Fruit fly (Drosophila melanogaster) whole organism, embryonic: ENCODE measurements around the gene CG45544.

ENCODE experiments used
- Adf1 ChIP-seq: fragments of 200-800 bp; sonication (Bioruptor generic); IDR thresholded peaks from 2 replicates; pipeline ENCODE4 v1.3.6; 2022; ENCODE audit warnings: missing biosample characterization, missing genetic modification characterization
- Atf3 ChIP-seq: fragments of 200-800 bp; sonication (Bioruptor generic); optimal IDR thresholded peaks from 3 replicates; lab custom pipeline; 2016; ENCODE audit warnings: missing biosample characterization, missing genetic modification characterization
- C15 ChIP-seq: fragments of 200-800 bp; sonication (Bioruptor generic); IDR thresholded peaks from 3 replicates; pipeline ENCODE4 v1.3.6; 2022; ENCODE audit warnings: missing biosample characterization, missing genetic modification characterization
- CG10267 ChIP-seq: fragments of 200-800 bp; sonication (Bioruptor generic); optimal IDR thresholded peaks from 2 replicates; lab custom pipeline; 2018; ENCODE audit warnings: missing biosample characterization, mild to moderate bottlenecking, missing genetic modification characterization, moderate library complexity
- CG10274 ChIP-seq: fragments of 200-800 bp; sonication (Bioruptor generic); optimal IDR thresholded peaks from 3 replicates; lab custom pipeline; 2017; ENCODE audit warnings: missing biosample characterization, mild to moderate bottlenecking, missing genetic modification characterization
- CG10431 ChIP-seq: fragments of 200-800 bp; sonication (Bioruptor generic); optimal IDR thresholded peaks from 3 replicates; lab custom pipeline; 2018; ENCODE audit warnings: missing biosample characterization, mild to moderate bottlenecking, missing genetic modification characterization
- CG10979 ChIP-seq: fragments of 200-800 bp; sonication (Bioruptor generic); optimal IDR thresholded peaks from 2 replicates; lab custom pipeline; 2018; ENCODE audit warnings: missing biosample characterization, mild to moderate bottlenecking, missing genetic modification characterization, moderate library complexity
- CG11247 ChIP-seq: fragments of 200-800 bp; sonication (Bioruptor generic); IDR thresholded peaks from 2 replicates; pipeline ENCODE4 v1.3.6; 2022; ENCODE audit warnings: missing biosample characterization, missing genetic modification characterization
- CG11398 ChIP-seq: fragments of 200-800 bp; sonication (Bioruptor generic); optimal IDR thresholded peaks from 2 replicates; lab custom pipeline; 2016; ENCODE audit warnings: missing biosample characterization, missing genetic modification characterization
- CG12104 ChIP-seq: fragments of 200-800 bp; sonication (Bioruptor generic); optimal IDR thresholded peaks from 3 replicates; lab custom pipeline; 2016; ENCODE audit warnings: missing biosample characterization, missing genetic modification characterization
- CG12744 ChIP-seq: fragments of 200-800 bp; sonication (Bioruptor generic); optimal IDR thresholded peaks from 2 replicates; lab custom pipeline; 2016; ENCODE audit warnings: missing biosample characterization, missing genetic modification characterization
- CG13624 ChIP-seq: fragments of 200-800 bp; sonication (Bioruptor generic); optimal IDR thresholded peaks from 2 replicates; lab custom pipeline; 2016; ENCODE audit warnings: missing biosample characterization, missing genetic modification characterization
- CG15269 ChIP-seq: fragments of 200-800 bp; sonication (Bioruptor generic); optimal IDR thresholded peaks from 2 replicates; lab custom pipeline; 2018; ENCODE audit warnings: missing biosample characterization, mild to moderate bottlenecking, missing genetic modification characterization, moderate library complexity
- CG1529 ChIP-seq: fragments of 200-800 bp; sonication (Bioruptor generic); optimal IDR thresholded peaks from 3 replicates; lab custom pipeline; 2018; ENCODE audit warnings: missing biosample characterization, missing genetic modification characterization
- CG15479 ChIP-seq: fragments of 200-800 bp; sonication (Bioruptor generic); optimal IDR thresholded peaks from 3 replicates; lab custom pipeline; 2019; ENCODE audit warnings: missing biosample characterization, mild to moderate bottlenecking, missing genetic modification characterization, moderate library complexity
- CG17361 ChIP-seq: fragments of 200-800 bp; sonication (Bioruptor generic); IDR thresholded peaks from 3 replicates; pipeline ENCODE4 v1.3.6; 2022; ENCODE audit warnings: missing biosample characterization, missing genetic modification characterization
- CG17912 ChIP-seq: fragments of 200-800 bp; sonication (Bioruptor generic); optimal IDR thresholded peaks from 2 replicates; lab custom pipeline; 2018; ENCODE audit warnings: missing biosample characterization, mild to moderate bottlenecking, missing genetic modification characterization
- CG1792 ChIP-seq: fragments of 200-800 bp; sonication (Bioruptor generic); optimal IDR thresholded peaks from 2 replicates; lab custom pipeline; 2016; ENCODE audit warnings: missing biosample characterization, missing genetic modification characterization
- CG2116 ChIP-seq: fragments of 200-800 bp; sonication (Bioruptor generic); optimal IDR thresholded peaks from 3 replicates; lab custom pipeline; 2018; ENCODE audit warnings: missing biosample characterization, mild to moderate bottlenecking, missing genetic modification characterization
- CG2120 ChIP-seq: fragments of 200-800 bp; sonication (Bioruptor generic); optimal IDR thresholded peaks from 3 replicates; lab custom pipeline; 2016; ENCODE audit warnings: missing biosample characterization, missing genetic modification characterization
- CG2202 ChIP-seq: fragments of 200-800 bp; sonication (Bioruptor generic); optimal IDR thresholded peaks from 2 replicates; lab custom pipeline; 2018; ENCODE audit warnings: missing biosample characterization, mild to moderate bottlenecking, missing genetic modification characterization
- CG30020 ChIP-seq: fragments of 200-800 bp; optimal IDR thresholded peaks from 2 replicates; lab custom pipeline; 2019; ENCODE audit warnings: missing biosample characterization, mild to moderate bottlenecking, missing genetic modification characterization, moderate library complexity
- CG32767 ChIP-seq: fragments of 200-800 bp; sonication (Bioruptor generic); IDR thresholded peaks from 2 replicates; pipeline ENCODE4 v1.3.6; 2022; ENCODE audit warnings: missing biosample characterization, missing genetic modification characterization
- CG3838 ChIP-seq: fragments of 200-800 bp; sonication (Bioruptor generic); optimal IDR thresholded peaks from 3 replicates; lab custom pipeline; 2016; ENCODE audit warnings: missing biosample characterization, missing genetic modification characterization
- CG8089 ChIP-seq: fragments of 200-800 bp; sonication (Bioruptor generic); optimal IDR thresholded peaks from 3 replicates; lab custom pipeline; 2016; ENCODE audit warnings: missing biosample characterization, missing genetic modification characterization
- CG8388 ChIP-seq: fragments of 200-800 bp; sonication (Bioruptor generic); optimal IDR thresholded peaks from 2 replicates; lab custom pipeline; 2019; ENCODE audit warnings: missing biosample characterization, mild to moderate bottlenecking, missing genetic modification characterization, moderate library complexity
- CG9876 ChIP-seq: fragments of 200-800 bp; sonication (Bioruptor generic); optimal IDR thresholded peaks from 2 replicates; lab custom pipeline; 2016; ENCODE audit warnings: missing biosample characterization, missing genetic modification characterization
- Dip3 ChIP-seq: fragments of 200-800 bp; sonication (Bioruptor generic); optimal IDR thresholded peaks from 3 replicates; lab custom pipeline; 2016; ENCODE audit warnings: missing biosample characterization, missing genetic modification characterization
- Elba2 ChIP-seq: fragments of 200-800 bp; sonication (Bioruptor generic); optimal IDR thresholded peaks from 3 replicates; lab custom pipeline; 2016; ENCODE audit warnings: missing biosample characterization, missing genetic modification characterization
- Gug ChIP-seq: fragments of 200-800 bp; sonication (Bioruptor generic); IDR thresholded peaks from 4 replicates; pipeline ENCODE4 v1.3.6; 2022; ENCODE audit warnings: missing biosample characterization, missing genetic modification characterization
- H15 ChIP-seq: fragments of 200-800 bp; sonication (Bioruptor generic); IDR thresholded peaks from 3 replicates; pipeline ENCODE4 v1.3.6; 2022; ENCODE audit warnings: missing biosample characterization, missing genetic modification characterization
- HLH4C ChIP-seq: fragments of 200-800 bp; sonication (Bioruptor generic); IDR thresholded peaks from 3 replicates; pipeline ENCODE4 v1.3.6; 2022; ENCODE audit warnings: missing biosample characterization, missing genetic modification characterization; ENCODE audit not compliant: partially characterized antibody
- Hmx ChIP-seq: fragments of 200-800 bp; sonication (Bioruptor generic); optimal IDR thresholded peaks from 2 replicates; lab custom pipeline; 2016; ENCODE audit warnings: missing biosample characterization, missing genetic modification characterization
- Lhr ChIP-seq: fragments of 200-800 bp; sonication (Bioruptor generic); optimal IDR thresholded peaks from 3 replicates; lab custom pipeline; 2017; ENCODE audit warnings: mild to moderate bottlenecking, missing biosample characterization, missing genetic modification reagents, missing genetic modification characterization
- NC2β ChIP-seq: fragments of 200-800 bp; sonication (Bioruptor generic); optimal IDR thresholded peaks from 2 replicates; lab custom pipeline; 2016; ENCODE audit warnings: missing biosample characterization, missing genetic modification characterization
- Optix ChIP-seq: fragments of 200-800 bp; sonication (Bioruptor generic); IDR thresholded peaks from 3 replicates; pipeline ENCODE4 v1.3.6; 2022; ENCODE audit warnings: missing biosample characterization, missing genetic modification characterization
- YL-1 ChIP-seq: fragments of 200-800 bp; sonication (Bioruptor generic); optimal IDR thresholded peaks from 3 replicates; lab custom pipeline; 2017; ENCODE audit warnings: missing biosample characterization, mild to moderate bottlenecking, missing genetic modification characterization
- cad ChIP-seq: fragments of >200 bp; optimal IDR thresholded peaks from 2 replicates; lab custom pipeline; 2017; ENCODE audit warnings: missing biosample characterization, missing genetic modification characterization
- caup ChIP-seq: fragments of 200-800 bp; sonication (Bioruptor generic); optimal IDR thresholded peaks from 3 replicates; lab custom pipeline; 2017; ENCODE audit warnings: missing biosample characterization, mild to moderate bottlenecking, missing genetic modification characterization, moderate library complexity; ENCODE audit not compliant: severe bottlenecking
- cg ChIP-seq: fragments of 200-800 bp; sonication (Bioruptor generic); optimal IDR thresholded peaks from 3 replicates; lab custom pipeline; 2019; ENCODE audit warnings: missing biosample characterization, mild to moderate bottlenecking, missing genetic modification characterization, moderate library complexity
- en ChIP-seq: fragments of 200-800 bp; sonication (Bioruptor generic); optimal IDR thresholded peaks from 2 replicates; lab custom pipeline; 2016; ENCODE audit warnings: missing biosample characterization, missing genetic modification characterization
- eyg ChIP-seq: fragments of 200-800 bp; sonication (Bioruptor generic); optimal IDR thresholded peaks from 3 replicates; lab custom pipeline; 2016; ENCODE audit warnings: missing biosample characterization, missing genetic modification characterization
- fru ChIP-seq: fragments of >200 bp; optimal IDR thresholded peaks from 2 replicates; lab custom pipeline; 2017
- hb ChIP-seq: fragments of 200-800 bp; sonication (Bioruptor generic); IDR thresholded peaks from 3 replicates; pipeline ENCODE4 v1.3.6; 2022; ENCODE audit warnings: missing biosample characterization, missing genetic modification characterization; ENCODE audit not compliant: partially characterized antibody
- insv ChIP-seq, 2 experiments: fragments of 200-800 bp; sonication (Bioruptor generic); optimal IDR thresholded peaks; 3 replicates each; lab custom pipeline; 2016 to 2018; ENCODE audit warnings: missing biosample characterization in 2 of 2, missing genetic modification characterization in 2 of 2
- lilli ChIP-seq: fragments of 200-800 bp; sonication (Bioruptor generic); optimal IDR thresholded peaks from 3 replicates; lab custom pipeline; 2016; ENCODE audit warnings: missing biosample characterization, missing genetic modification characterization
- lmd ChIP-seq: fragments of 200-800 bp; sonication (Bioruptor generic); IDR thresholded peaks from 2 replicates; pipeline ENCODE4 v1.3.6; 2022; ENCODE audit warnings: missing biosample characterization, missing genetic modification characterization
- mld ChIP-seq: fragments of 200-800 bp; sonication (Bioruptor generic); IDR thresholded peaks from 3 replicates; pipeline ENCODE4 v1.3.6; 2022; ENCODE audit warnings: missing biosample characterization, missing genetic modification characterization; ENCODE audit not compliant: partially characterized antibody
- nerfin-1 ChIP-seq: fragments of 200-800 bp; sonication (Bioruptor generic); optimal IDR thresholded peaks from 3 replicates; lab custom pipeline; 2019; ENCODE audit warnings: missing biosample characterization, mild to moderate bottlenecking, missing genetic modification characterization, moderate library complexity
- phol ChIP-seq: fragments of 200-800 bp; sonication (Bioruptor generic); optimal IDR thresholded peaks from 3 replicates; lab custom pipeline; 2018; ENCODE audit warnings: missing biosample characterization, mild to moderate bottlenecking, missing genetic modification characterization, moderate library complexity
- sisA ChIP-seq: fragments of 200-800 bp; sonication (Bioruptor generic); IDR thresholded peaks from 2 replicates; pipeline ENCODE4 v1.3.6; 2022; ENCODE audit warnings: missing biosample characterization, missing genetic modification characterization
- trh ChIP-seq: fragments of 200-800 bp; sonication (Bioruptor generic); optimal IDR thresholded peaks from 2 replicates; lab custom pipeline; 2016; ENCODE audit warnings: missing biosample characterization, missing genetic modification characterization

The CG45544 gene

DNA sequence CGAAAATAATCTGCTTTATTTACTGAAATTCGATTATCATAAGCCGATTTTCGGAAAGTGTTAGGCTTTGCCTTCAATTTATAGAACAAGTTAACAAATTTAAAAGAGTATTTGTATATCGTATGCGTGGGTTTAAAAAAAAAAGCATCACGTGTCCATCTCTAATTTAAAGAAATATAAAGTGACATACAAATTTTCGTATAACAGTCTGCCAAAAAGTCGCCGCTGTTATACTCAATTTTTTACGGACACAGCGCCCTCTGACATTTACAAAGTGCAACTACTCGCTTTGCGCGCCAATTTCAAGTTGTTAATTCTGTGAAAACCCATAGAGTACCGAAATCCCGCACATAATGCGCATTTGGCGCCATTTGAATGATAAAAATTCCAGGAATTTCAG is 4.9 kb upstream of the CG45544 start (continued):
- no peak for TF ChIP-seq YL-1
- no peak for TF ChIP-seq trh
- no peak for TF ChIP-seq lilli (GFP tag; lab: Kevin White, UChicago)
- no peak for TF ChIP-seq en (GFP tag; lab: Kevin White, UChicago)
- TF ChIP-seq CG10274 (GFP tag; lab: Kevin White, UChicago), result no peak
- peak; percentile 47; the same call in 1 of the 3 replicates for TF ChIP-seq H15 (GFP tag; lab: Robert Waterston, UW)
- no peak for TF ChIP-seq Elba2 (GFP tag; lab: Kevin White, UChicago)
- TF ChIP-seq CG30020 (tag; lab: Kevin White, UChicago), result no peak
- no peak for TF ChIP-seq CG15479 (GFP tag; lab: Kevin White, UChicago)
- peak; percentile 8 for TF ChIP-seq CG10979
- 0 out of 3 replicates have a peak, but pooled peaks have one; percentile 36 for TF ChIP-seq hb (GFP tag; lab: Robert Waterston, UW)
- peak; percentile 10 for TF ChIP-seq CG15269 (tag; lab: Kevin White, UChicago)
- no peak for TF ChIP-seq eyg (GFP tag; lab: Kevin White, UChicago)
- TF ChIP-seq CG8388 (GFP tag; lab: Kevin White, UChicago), result no peak
- TF ChIP-seq insv (GFP tag; optimal IDR thresholded peaks at IDR 0.05; lab: Kevin White, UChicago), result peak in 1 of 2 experiments; percentile 5
- TF ChIP-seq Atf3, result no peak
- TF ChIP-seq CG2120 (GFP tag; lab: Kevin White, UChicago), result peak; percentile 46
- peak; percentile 11 for TF ChIP-seq phol (tag; lab: Kevin White, UChicago)
- TF ChIP-seq Hmx, result no peak
- no peak for TF ChIP-seq CG1529
- TF ChIP-seq CG8089 (GFP tag; lab: Kevin White, UChicago), result peak; percentile 13
- TF ChIP-seq Gug (GFP tag; lab: Robert Waterston, UW), result no peak
- no peak for TF ChIP-seq CG10431 (GFP tag; lab: Kevin White, UChicago)
- no peak for TF ChIP-seq cg (GFP tag; lab: Kevin White, UChicago)
- TF ChIP-seq CG17912 (GFP tag; lab: Kevin White, UChicago), result no peak
- no peak for TF ChIP-seq sisA (GFP tag; lab: Robert Waterston, UW)
- no peak for TF ChIP-seq NC2β (GFP tag; lab: Kevin White, UChicago)
- no peak for TF ChIP-seq CG12104
- no peak for TF ChIP-seq CG3838 (GFP tag; lab: Kevin White, UChicago)
- TF ChIP-seq CG11398 (GFP tag; lab: Kevin White, UChicago), result no peak
- TF ChIP-seq HLH4C (GFP tag; lab: Robert Waterston, UW), result peak; percentile 62
- no peak for TF ChIP-seq Dip3 (GFP tag; lab: Kevin White, UChicago)
- no peak for TF ChIP-seq Optix (GFP tag; lab: Robert Waterston, UW)
- peak; percentile 34; the same call in 1 of the 2 replicates for TF ChIP-seq CG11247 (GFP tag; lab: Robert Waterston, UW)
- TF ChIP-seq mld, result peak; percentile 72; the same call in 1 of the 3 replicates
- no peak for TF ChIP-seq C15 (GFP tag; lab: Robert Waterston, UW)
- TF ChIP-seq fru (lab: Kevin White, UChicago), result no peak
- TF ChIP-seq CG2116 (GFP tag; lab: Kevin White, UChicago), result no peak
- peak; percentile 15 for TF ChIP-seq Lhr
- TF ChIP-seq CG10267, result peak; percentile 27
- peak; percentile 8 for TF ChIP-seq CG12744 (GFP tag; lab: Kevin White, UChicago)
- no peak for TF ChIP-seq CG32767
- TF ChIP-seq caup (GFP tag; lab: Kevin White, UChicago), result no peak
- no peak for TF ChIP-seq CG2202 (tag; lab: Kevin White, UChicago)
- no peak for TF ChIP-seq Adf1
- TF ChIP-seq CG9876 (GFP tag; lab: Kevin White, UChicago), result no peak
- peak; percentile 37 for TF ChIP-seq CG13624 (GFP tag; lab: Kevin White, UChicago)
- TF ChIP-seq cad (GFP tag; lab: Kevin White, UChicago), result no peak
- TF ChIP-seq nerfin-1 (tag; lab: Kevin White, UChicago), result peak; percentile 35
- TF ChIP-seq lmd (GFP tag; lab: Robert Waterston, UW), result no peak; the same call in 1 of the 2 replicates
- TF ChIP-seq CG1792 (GFP tag; lab: Kevin White, UChicago), result no peak
- 0 out of 3 replicates have a peak, but pooled peaks have one; percentile 28 for TF ChIP-seq CG17361 (GFP tag; lab: Robert Waterston, UW)
